Fruit fly (Drosophila melanogaster): ENCODE results near the gene CG7011.
A peak's percentile ranks its signal among the peaks of the same experiment; 100 is the strongest.

Gene CG7011

dm6 chr3L:15196711-15197320, 33.4 kb upstream of the CG7011 start (continued):
- no peak for TF ChIP-seq fd59A (GFP tag; optimal IDR thresholded peaks at IDR 0.05)
- no peak for TF ChIP-seq CG11902 (GFP tag; optimal IDR thresholded peaks at IDR 0.05)
- TF ChIP-seq Eip93F (GFP tag; optimal IDR thresholded peaks at IDR 0.05) = no peak
- TF ChIP-seq CG6808 (GFP tag; optimal IDR thresholded peaks at IDR 0.05) = no peak
- no peak for TF ChIP-seq pdm3 (GFP tag; optimal IDR thresholded peaks at IDR 0.05)
- no peak for TF ChIP-seq Hr38 (GFP tag; optimal IDR thresholded peaks at IDR 0.05)
- TF ChIP-seq Hr4 (GFP tag; optimal IDR thresholded peaks at IDR 0.05) = no peak
- peak; percentile 12 for TF ChIP-seq lz (GFP tag; optimal IDR thresholded peaks at IDR 0.05)
- TF ChIP-seq CG3032 (tag; optimal IDR thresholded peaks at IDR 0.05) = no peak
- peak; percentile 18 for TF ChIP-seq CG34406 (GFP tag; optimal IDR thresholded peaks at IDR 0.05)
- TF ChIP-seq Eip78C (GFP tag) = peak; percentile 82

dm6 chr3L:15196189-15196588, 32.8 kb upstream of the CG7011 start:
- peak; percentile 70 for TF ChIP-seq svp (GFP tag)
- TF ChIP-seq Eip78C (GFP tag) = no peak
- peak; percentile 66 for TF ChIP-seq Blimp-1 (GFP tag; optimal IDR thresholded peaks at IDR 0.05)

- no peak for TF ChIP-seq CG8119 (GFP tag; IDR thresholded peaks at IDR 0.05)
- TF ChIP-seq CG8632 (GFP tag; optimal IDR thresholded peaks at IDR 0.05) = no peak
- TF ChIP-seq CG8319 (GFP tag; optimal IDR thresholded peaks at IDR 0.05) = no peak
- peak in 1 of 2 experiments; percentile 18 for TF ChIP-seq salr (GFP tag; optimal IDR thresholded peaks at IDR 0.05)
- no peak for TF ChIP-seq Gug (GFP tag; IDR thresholded peaks at IDR 0.05)
- TF ChIP-seq Hr39 (GFP tag; optimal IDR thresholded peaks at IDR 0.05) = no peak
- TF ChIP-seq CG11294 (GFP tag; IDR thresholded peaks at IDR 0.05) = no peak
- TF ChIP-seq eg (GFP tag; IDR thresholded peaks at IDR 0.05) = no peak
- TF ChIP-seq CG10669 (GFP tag; optimal IDR thresholded peaks at IDR 0.05) = no peak
- peak; percentile 48 for TF ChIP-seq Eip78C (GFP tag)
- TF ChIP-seq Hr4 (GFP tag; optimal IDR thresholded peaks at IDR 0.05) = peak; percentile 0
These were observed 32.1 kb upstream of the CG7011 start for dm6 chr3L:15195548-15195947.

dm6 chr3L:15192172-15192571, 28.7 kb upstream of the CG7011 start:
- TF ChIP-seq dac (GFP tag; optimal IDR thresholded peaks at IDR 0.05) (no peak), achi (GFP tag; optimal IDR thresholded peaks at IDR 0.05) (no peak), cyc (GFP tag; optimal IDR thresholded peaks at IDR 0.05) (no peak), Hr4 (GFP tag; optimal IDR thresholded peaks at IDR 0.05) (peak; percentile 36), net (GFP tag; optimal IDR thresholded peaks at IDR 0.05) (no peak), CG8119 (GFP tag; IDR thresholded peaks at IDR 0.05) (no peak), spab (GFP tag; optimal IDR thresholded peaks at IDR 0.05) (no peak), CG31627 (GFP tag; optimal IDR thresholded peaks at IDR 0.05) (no peak), salr (GFP tag; optimal IDR thresholded peaks at IDR 0.05) (peak in 1 of 2 experiments; percentile 12), CG6808 (GFP tag; optimal IDR thresholded peaks at IDR 0.05) (peak; percentile 30), acj6 (GFP tag; optimal IDR thresholded peaks at IDR 0.05) (no peak), dsx (GFP tag; optimal IDR thresholded peaks at IDR 0.05; ENCODE audit: poor library complexity, severe bottlenecking) (no peak), CG15336 (GFP tag; IDR thresholded peaks at IDR 0.05) (no peak), eg (GFP tag; IDR thresholded peaks at IDR 0.05) (no peak), CG11294 (GFP tag; IDR thresholded peaks at IDR 0.05) (no peak), OdsH (GFP tag; optimal IDR thresholded peaks at IDR 0.05) (no peak), Sox102F (GFP tag; optimal IDR thresholded peaks at IDR 0.05) (no peak), CG3032 (tag; optimal IDR thresholded peaks at IDR 0.05) (no peak), Blimp-1 (GFP tag; optimal IDR thresholded peaks at IDR 0.05) (no peak), Sox15 (GFP tag; optimal IDR thresholded peaks at IDR 0.05) (no peak), fkh (GFP tag; optimal IDR thresholded peaks at IDR 0.05) (no peak), CG16779 (tag; optimal IDR thresholded peaks at IDR 0.05) (no peak), vri (GFP tag; optimal IDR thresholded peaks at IDR 0.05) (no peak), ss (GFP tag; optimal IDR thresholded peaks at IDR 0.05) (no peak), lz (GFP tag; optimal IDR thresholded peaks at IDR 0.05) (no peak), CG7368 (GFP tag; optimal IDR thresholded peaks at IDR 0.05) (peak; percentile 29), Ets96B (tag; optimal IDR thresholded peaks at IDR 0.05) (no peak), Lpt (GFP tag; optimal IDR thresholded peaks at IDR 0.05) (no peak), Hr38 (GFP tag; optimal IDR thresholded peaks at IDR 0.05) (no peak), CG3919 (GFP tag; optimal IDR thresholded peaks at IDR 0.05) (peak; percentile 22), CG8632 (GFP tag; optimal IDR thresholded peaks at IDR 0.05) (no peak), Hr39 (GFP tag; optimal IDR thresholded peaks at IDR 0.05) (no peak), Eip75B (GFP tag; optimal IDR thresholded peaks at IDR 0.05) (no peak), CG32006 (GFP tag; optimal IDR thresholded peaks at IDR 0.05) (peak; percentile 41), Smox (GFP tag; optimal IDR thresholded peaks at IDR 0.05) (peak; percentile 24)
